Worm (Caenorhabditis elegans) whole organism, mixed stage, embryonic: ENCODE results near the gene R74.2.

Experiments
- elt-1 ChIP-seq: sonication (generic microtip); optimal IDR thresholded peaks from 2 replicates; lab custom pipeline; 2017; ENCODE audit warnings: missing genetic modification characterization, mild to moderate bottlenecking, missing compliant biosample characterization, antibody characterized with exemption, moderate library complexity, borderline replicate concordance; ENCODE audit not compliant: insufficient read depth
- elt-3 ChIP-seq: fragments of 150-350 bp; optimal IDR thresholded peaks from 2 replicates; lab custom pipeline; 2014; ENCODE audit warnings: missing biosample characterization, missing genetic modification characterization
- lin-13 ChIP-seq: fragments of 150-350 bp; optimal IDR thresholded peaks from 2 replicates; lab custom pipeline; 2014; ENCODE audit warnings: missing biosample characterization, missing genetic modification characterization
- lin-32 ChIP-seq: fragments of 200-800 bp; sonication (Bioruptor generic); optimal IDR thresholded peaks from 2 replicates; lab custom pipeline; 2018; ENCODE audit warnings: mild to moderate bottlenecking, missing genetic modification characterization, missing compliant biosample characterization
- lsy-2 ChIP-seq: fragments of 150-350 bp; optimal IDR thresholded peaks from 2 replicates; lab custom pipeline; 2014; ENCODE audit warnings: missing biosample characterization, missing genetic modification characterization
- nhr-12 ChIP-seq: fragments of 150-350 bp; optimal IDR thresholded peaks from 2 replicates; lab custom pipeline; 2014; ENCODE audit warnings: missing biosample characterization, missing genetic modification characterization
- nhr-237 ChIP-seq: fragments of 150-350 bp; optimal IDR thresholded peaks from 2 replicates; lab custom pipeline; 2014; ENCODE audit warnings: missing biosample characterization, missing genetic modification characterization
- nhr-76 ChIP-seq: sonication (generic microtip); optimal IDR thresholded peaks from 2 replicates; lab custom pipeline; 2017; ENCODE audit warnings: missing biosample characterization, missing genetic modification characterization
- sptf-1 ChIP-seq: sonication (generic microtip); optimal IDR thresholded peaks from 2 replicates; lab custom pipeline; 2017; ENCODE audit warnings: mild to moderate bottlenecking, missing genetic modification characterization, moderate library complexity, missing compliant biosample characterization
- unc-62 ChIP-seq: fragments of 150-350 bp; optimal IDR thresholded peaks from 2 replicates; lab custom pipeline; 2014; ENCODE audit warnings: missing biosample characterization, missing genetic modification reagents, missing genetic modification characterization

- no peak for TF ChIP-seq nhr-237 (tag; lab: Kevin White, UChicago)
- no peak for TF ChIP-seq nhr-12 (tag; lab: Kevin White, UChicago)
- no peak for TF ChIP-seq sptf-1
- no peak for TF ChIP-seq nhr-76 (tag; lab: Kevin White, UChicago)
- TF ChIP-seq lin-13 (tag; lab: Kevin White, UChicago) = no peak
- TF ChIP-seq lin-32 (GFP tag; lab: Kevin White, UChicago) = no peak
- TF ChIP-seq unc-62 (GFP tag; lab: Kevin White, UChicago) = no peak
- TF ChIP-seq elt-3 (tag; lab: Kevin White, UChicago) = no peak
- no peak for TF ChIP-seq elt-1
- TF ChIP-seq lsy-2 (tag; lab: Kevin White, UChicago) = no peak
Observed at ce11 chrIII:4220864-4221263, 32.9 kb downstream of the R74.2 start.
